Worm (Caenorhabditis elegans) whole organism, L4 larva: ENCODE results near the gene ZK455.5.

Experiments
- F26F4.8 ChIP-seq: fragments of 200-800 bp; sonication (Bioruptor generic); conservative IDR thresholded peaks from 2 replicates; pipeline ENCODE4 v1.3.6; 2022; ENCODE audit warnings: missing genetic modification characterization, missing compliant biosample characterization
- Y105C5A.15 ChIP-seq: fragments of 200-800 bp; sonication (Bioruptor generic); IDR thresholded peaks from 2 replicates; pipeline ENCODE4 v1.3.6; 2022; ENCODE audit warnings: missing genetic modification characterization, missing compliant biosample characterization
- Y48G9A.11 ChIP-seq: fragments of 200-800 bp; sonication (Bioruptor generic); IDR thresholded peaks from 2 replicates; pipeline ENCODE4 v1.3.6; 2022; ENCODE audit warnings: missing genetic modification reagents, missing genetic modification characterization, missing compliant biosample characterization
- Y5F2A.4 ChIP-seq: fragments of 200-800 bp; sonication (Bioruptor generic); optimal IDR thresholded peaks from 2 replicates; lab custom pipeline; 2018; ENCODE audit warnings: mild to moderate bottlenecking, missing genetic modification characterization, missing compliant biosample characterization
- aha-1 ChIP-seq: fragments of 150-350 bp; peaks from one replicate; lab custom pipeline; 2014; ENCODE audit warnings: missing biosample characterization, missing genetic modification characterization
- ama-1 ChIP-seq: fragments of 150-350 bp; optimal IDR thresholded peaks from 2 replicates; lab custom pipeline; 2014; ENCODE audit warnings: inconsistent platforms, mixed read lengths
- attf-4 ChIP-seq: sonication (generic microtip); optimal IDR thresholded peaks from 3 replicates; lab custom pipeline; 2017; ENCODE audit warnings: missing biosample characterization, missing genetic modification characterization
- ceh-44 ChIP-seq: fragments of 200-800 bp; sonication (Bioruptor generic); IDR thresholded peaks from 2 replicates; pipeline ENCODE4 v1.3.6; 2022; ENCODE audit warnings: missing genetic modification reagents, missing genetic modification characterization, missing compliant biosample characterization
- daf-12 ChIP-seq: fragments of 150-350 bp; optimal IDR thresholded peaks from 2 replicates; lab custom pipeline; 2014; ENCODE audit warnings: missing biosample characterization, missing genetic modification reagents, missing genetic modification characterization
- daf-16 ChIP-seq, 3 experiments: sonication (generic microtip); optimal IDR thresholded peaks; 2 replicates each; lab custom pipeline; 2016 to 2017; ENCODE audit warnings: missing genetic modification characterization in 3 of 3, missing genetic modification reagents in 3 of 3, mild to moderate bottlenecking in 2 of 3, missing compliant biosample characterization in 2 of 3, missing biosample characterization in 1 of 3, moderate library complexity in 1 of 3
- dmd-6 ChIP-seq: fragments of 200-800 bp; sonication (Bioruptor generic); IDR thresholded peaks from 2 replicates; pipeline ENCODE4 v1.3.6; 2022; ENCODE audit warnings: missing genetic modification reagents, missing genetic modification characterization, missing compliant biosample characterization
- dmd-8 ChIP-seq: fragments of 200-800 bp; sonication (Bioruptor generic); IDR thresholded peaks from 2 replicates; pipeline ENCODE4 v1.3.6; 2022; ENCODE audit warnings: missing genetic modification characterization, missing compliant biosample characterization
- dpl-1 ChIP-seq: fragments of 150-350 bp; optimal IDR thresholded peaks from 2 replicates; lab custom pipeline; 2014; ENCODE audit warnings: missing biosample characterization, missing genetic modification reagents, missing genetic modification characterization
- duxl-1 ChIP-seq: sonication (generic microtip); optimal IDR thresholded peaks from 2 replicates; lab custom pipeline; 2016; ENCODE audit warnings: mild to moderate bottlenecking, missing genetic modification characterization, moderate library complexity, missing compliant biosample characterization; ENCODE audit not compliant: poor library complexity
- hlh-11 ChIP-seq: fragments of 200-800 bp; sonication (Bioruptor generic); optimal IDR thresholded peaks from 2 replicates; lab custom pipeline; 2018; ENCODE audit warnings: mild to moderate bottlenecking, missing genetic modification characterization, missing compliant biosample characterization
- lin-1 ChIP-seq: fragments of 200-800 bp; sonication (Bioruptor generic); IDR thresholded peaks from 2 replicates; pipeline ENCODE4 v1.3.6; 2022; ENCODE audit warnings: missing genetic modification reagents, missing genetic modification characterization, missing compliant biosample characterization
- madf-9 ChIP-seq: fragments of 200-800 bp; sonication (Bioruptor generic); conservative IDR thresholded peaks from 2 replicates; pipeline ENCODE4 v1.3.6; 2022; ENCODE audit warnings: missing genetic modification reagents, missing genetic modification characterization, missing compliant biosample characterization
- mep-1 ChIP-seq: fragments of 150-350 bp; sonication (generic microtip); optimal IDR thresholded peaks from 3 replicates; lab custom pipeline; 2014; ENCODE audit warnings: missing biosample characterization, missing genetic modification characterization
- mxl-3 ChIP-seq: fragments of 200-800 bp; sonication (Bioruptor generic); optimal IDR thresholded peaks from 2 replicates; lab custom pipeline; 2018; ENCODE audit warnings: mild to moderate bottlenecking, missing genetic modification characterization, missing compliant biosample characterization
- nhr-102 ChIP-seq: sonication (generic microtip); optimal IDR thresholded peaks from 2 replicates; lab custom pipeline; 2016; ENCODE audit warnings: mild to moderate bottlenecking, missing genetic modification characterization, moderate library complexity, missing compliant biosample characterization
- nhr-11 ChIP-seq: fragments of 150-350 bp; optimal IDR thresholded peaks from 2 replicates; lab custom pipeline; 2014; ENCODE audit warnings: missing biosample characterization, missing genetic modification characterization
- nhr-28 ChIP-seq: fragments of 150-350 bp; optimal IDR thresholded peaks from 2 replicates; lab custom pipeline; 2014; ENCODE audit warnings: missing biosample characterization, missing genetic modification characterization
- nhr-6 ChIP-seq: fragments of 150-350 bp; optimal IDR thresholded peaks from 2 replicates; lab custom pipeline; 2014; ENCODE audit warnings: missing biosample characterization, missing genetic modification characterization
- nhr-77 ChIP-seq: fragments of 150-350 bp; optimal IDR thresholded peaks from 2 replicates; lab custom pipeline; 2014; ENCODE audit warnings: missing biosample characterization, missing genetic modification characterization
- pha-4 ChIP-seq, 2 experiments: fragments of 150-350 bp in 1 of 2; fragments of 200-800 bp in 1 of 2; sonication (Bioruptor generic) in 1 of 2; IDR thresholded peaks in 1 of 2; optimal IDR thresholded peaks in 1 of 2; 2 replicates each; pipeline versions ENCODE4 v1.3.6 to Lab custom; 2014 to 2022; ENCODE audit warnings: missing genetic modification characterization in 2 of 2, missing genetic modification reagents in 2 of 2, missing biosample characterization in 1 of 2, missing compliant biosample characterization in 1 of 2
- saeg-2 ChIP-seq: fragments of 200-800 bp; sonication (Bioruptor generic); IDR thresholded peaks from 2 replicates; pipeline ENCODE4 v1.3.6; 2022; ENCODE audit warnings: missing genetic modification reagents, missing genetic modification characterization, missing compliant biosample characterization
- snpc-1.2 ChIP-seq: fragments of 200-800 bp; sonication (Bioruptor generic); IDR thresholded peaks from 2 replicates; pipeline ENCODE4 v1.3.6; 2022; ENCODE audit warnings: missing genetic modification reagents, missing genetic modification characterization, missing compliant biosample characterization
- snpc-4 ChIP-seq: fragments of 150-350 bp; optimal IDR thresholded peaks from 2 replicates; lab custom pipeline; 2014; ENCODE audit warnings: missing biosample characterization, missing genetic modification characterization
- spr-3 ChIP-seq: fragments of 200-800 bp; sonication (Bioruptor generic); optimal IDR thresholded peaks from 2 replicates; lab custom pipeline; 2018; ENCODE audit warnings: mild to moderate bottlenecking, missing genetic modification characterization, missing compliant biosample characterization
- unc-62 ChIP-seq, 3 experiments: fragments of 150-350 bp in 1 of 3; sonication (generic microtip); optimal IDR thresholded peaks in 2 of 3; peaks in 1 of 3; 1 replicate in 1 of 3; 2 replicates in 2 of 3; lab custom pipeline; 2014 to 2017; ENCODE audit warnings: missing biosample characterization in 3 of 3, missing genetic modification characterization in 3 of 3, missing genetic modification reagents in 3 of 3, missing genotype in 1 of 3
- vab-7 ChIP-seq: fragments of 200-800 bp; sonication (Bioruptor generic); IDR thresholded peaks from 2 replicates; pipeline ENCODE4 v1.3.6; 2022; ENCODE audit warnings: missing genetic modification reagents, missing genetic modification characterization, missing compliant biosample characterization
- zfp-2 ChIP-seq: sonication (generic microtip); optimal IDR thresholded peaks from 2 replicates; lab custom pipeline; 2016; ENCODE audit warnings: mild to moderate bottlenecking, missing genetic modification characterization, missing compliant biosample characterization
- zip-11 ChIP-seq: fragments of 200-800 bp; sonication (Bioruptor generic); IDR thresholded peaks from 2 replicates; pipeline ENCODE4 v1.3.6; 2022; ENCODE audit warnings: missing genetic modification characterization, missing compliant biosample characterization
- ztf-7 ChIP-seq: fragments of 150-350 bp; optimal IDR thresholded peaks from 2 replicates; lab custom pipeline; 2014; ENCODE audit warnings: missing biosample characterization, missing genetic modification characterization

The ZK455.5 gene

DNA sequence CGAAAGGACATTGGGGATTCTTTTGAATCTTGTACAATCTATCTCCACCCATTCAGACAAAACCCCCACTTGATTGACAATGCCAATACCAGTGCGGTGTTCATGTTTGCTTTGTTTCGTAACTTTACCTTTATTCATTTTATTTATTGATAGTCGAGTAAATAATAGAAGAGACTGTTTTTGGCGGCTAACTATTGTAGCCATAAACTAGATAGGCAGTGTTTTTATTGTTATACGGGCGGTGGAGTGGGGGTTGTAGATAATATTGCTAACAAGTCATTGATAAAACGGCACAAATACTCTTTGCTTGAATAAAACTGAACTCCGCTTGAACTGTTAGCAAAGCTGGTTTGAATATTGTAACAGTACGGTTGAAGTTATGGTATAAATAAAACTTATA lies 38.2 kb upstream of the ZK455.5 start (continued):
- no peak for TF ChIP-seq nhr-6 (tag; lab: Kevin White, UChicago)
- TF ChIP-seq daf-12, result no peak
- no peak for TF ChIP-seq saeg-2 (GFP tag; lab: Robert Waterston, UW)
- TF ChIP-seq nhr-28 (tag; lab: Kevin White, UChicago), result peak; percentile 51
- no peak for TF ChIP-seq zip-11 (GFP tag; lab: Robert Waterston, UW)
- no peak for TF ChIP-seq daf-16 (GFP tag; optimal IDR thresholded peaks at IDR 0.05; lab: Kevin White, UChicago)
- peak; percentile 83 for TF ChIP-seq daf-16 (tag; optimal IDR thresholded peaks at IDR 0.05; lab: Kevin White, UChicago)
- no peak for TF ChIP-seq lin-1 (GFP tag; lab: Robert Waterston, UW)
- peak; percentile 4 for TF ChIP-seq hlh-11 (tag; lab: Kevin White, UChicago)
- no peak for TF ChIP-seq duxl-1 (tag; lab: Kevin White, UChicago)

ce11 chrX:11357516-11357915 lies 30.8 kb upstream of the ZK455.5 start, which contains the start of gene pgp-4:
pgp-4 (plus strand) TSS chrX:11357816.
- TF ChIP-seq attf-4 (tag; lab: Kevin White, UChicago), result no peak
- no peak for TF ChIP-seq ztf-7 (tag; lab: Kevin White, UChicago)
- TF ChIP-seq dmd-6, result no peak
- TF ChIP-seq aha-1 (tag; lab: Kevin White, UChicago), result no peak
- no peak for TF ChIP-seq F26F4.8 (GFP tag; lab: Robert Waterston, UW)
- no peak for TF ChIP-seq dpl-1 (GFP tag; lab: Kevin White, UChicago)
- TF ChIP-seq ceh-44 (GFP tag; lab: Robert Waterston, UW), result no peak
- no peak for TF ChIP-seq zfp-2 (tag; lab: Kevin White, UChicago)
- no peak for TF ChIP-seq snpc-1.2 (GFP tag; lab: Robert Waterston, UW)
- TF ChIP-seq nhr-102 (tag; lab: Kevin White, UChicago), result no peak
- TF ChIP-seq dmd-8 (GFP tag; lab: Robert Waterston, UW), result no peak
- no peak for TF ChIP-seq Y105C5A.15 (GFP tag; lab: Robert Waterston, UW)
- no peak for TF ChIP-seq pha-4 (GFP tag; IDR thresholded peaks at IDR 0.05; lab: Robert Waterston, UW)
- TF ChIP-seq pha-4 (tag; optimal IDR thresholded peaks at IDR 0.05; lab: Kevin White, UChicago), result no peak
- no peak for TF ChIP-seq vab-7
- TF ChIP-seq Y48G9A.11 (GFP tag; lab: Robert Waterston, UW), result no peak

ce11 chrX:11355856-11356255 lies 29.1 kb upstream of the ZK455.5 start:
- TF ChIP-seq nhr-77 (no peak), unc-62 (GFP tag; optimal IDR thresholded peaks at IDR 0.05 in 1 of 2; lab: Kevin White, UChicago) (peak in 1 of 2 experiments; percentile 94), unc-62 (tag; optimal IDR thresholded peaks at IDR 0.05; lab: Kevin White, UChicago) (no peak)

- no peak for TF ChIP-seq mep-1 (tag; lab: Kevin White, UChicago)
- no peak for TF ChIP-seq spr-3 (GFP tag; lab: Kevin White, UChicago)
- no peak for TF ChIP-seq F26F4.8 (GFP tag; lab: Robert Waterston, UW)
- TF ChIP-seq mxl-3 (GFP tag; lab: Kevin White, UChicago), result no peak
- TF ChIP-seq nhr-11 (tag; lab: Kevin White, UChicago), result no peak
- TF ChIP-seq snpc-4 (tag; lab: Kevin White, UChicago), result no peak
- TF ChIP-seq nhr-77, result no peak
- TF ChIP-seq ama-1 (lab: Kevin White, UChicago), result no peak
- TF ChIP-seq Y5F2A.4 (GFP tag; lab: Kevin White, UChicago), result no peak
- no peak for TF ChIP-seq unc-62 (GFP tag; optimal IDR thresholded peaks at IDR 0.05 in 1 of 2; lab: Kevin White, UChicago)
- no peak for TF ChIP-seq unc-62 (tag; optimal IDR thresholded peaks at IDR 0.05; lab: Kevin White, UChicago)
- TF ChIP-seq nhr-6 (tag; lab: Kevin White, UChicago), result no peak
- no peak for TF ChIP-seq madf-9 (GFP tag; lab: Robert Waterston, UW)
- TF ChIP-seq, all 104 proteins: peak for 0
These were observed 25.1 kb upstream of the ZK455.5 start, which contains the start of gene pgp-3 for ce11 chrX:11351856-11352255. pgp-3 (plus strand) TSS chrX:11352156.
